Worm (Caenorhabditis elegans): ENCODE data around the gene str-33.
A peak's percentile ranks its signal among the peaks of the same experiment; 100 is the strongest.

The str-33 gene

DNA sequence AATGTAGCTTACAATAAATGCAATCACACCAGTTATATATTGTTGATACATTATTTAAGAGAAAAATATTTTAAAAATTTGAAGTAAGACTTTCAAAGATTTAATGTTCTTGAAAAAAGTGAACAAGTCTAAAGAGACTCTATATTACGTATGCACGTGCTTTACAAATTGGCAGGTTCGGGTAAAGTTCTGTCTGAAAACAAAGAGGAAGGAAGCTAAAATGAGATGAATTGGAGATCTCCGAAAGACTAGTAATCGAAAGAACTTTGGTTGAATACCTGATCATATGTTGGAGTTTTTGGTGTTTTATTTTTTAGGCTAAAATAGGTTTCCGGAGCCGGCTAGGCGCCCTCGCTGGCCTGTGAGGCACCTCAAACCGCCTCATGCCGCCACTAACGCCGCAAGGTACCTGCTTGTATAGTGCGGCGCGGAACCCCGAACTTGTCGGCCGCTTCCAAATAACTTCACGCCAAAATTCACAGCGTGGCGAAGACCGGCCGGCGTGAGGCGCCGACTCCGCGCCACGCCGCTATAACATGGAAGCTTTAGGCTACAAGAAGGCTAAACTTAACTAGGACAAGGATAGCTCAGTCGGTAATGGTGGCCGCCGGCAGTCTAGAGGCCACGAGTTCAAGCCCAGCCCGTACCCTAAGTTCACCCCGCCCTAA lies 29.0 kb downstream of the str-33 start, which contains the start of gene srx-28 (continued):
- TF ChIP-seq F37B4.10 (GFP tag; IDR thresholded peaks at IDR 0.05): 0 out of 2 replicates have a peak, but pooled peaks have one; percentile 84
- TF ChIP-seq atf-7 (tag; optimal IDR thresholded peaks at IDR 0.05): no peak
- TF ChIP-seq nfya-2 (GFP tag; IDR thresholded peaks at IDR 0.05): no peak
- TF ChIP-seq madf-10 (tag; optimal IDR thresholded peaks at IDR 0.05): no peak
- no peak for TF ChIP-seq T26A5.8 (tag; optimal IDR thresholded peaks at IDR 0.05)
- no peak for TF ChIP-seq madf-3 (GFP tag; IDR thresholded peaks at IDR 0.05)
- no peak for TF ChIP-seq F39B2.1 (GFP tag; IDR thresholded peaks at IDR 0.05)
- TF ChIP-seq ztf-25 (GFP tag; IDR thresholded peaks at IDR 0.05): 0 out of 2 replicates have a peak, but pooled peaks have one; percentile 38
- no peak for TF ChIP-seq ZK185.1 (tag; optimal IDR thresholded peaks at IDR 0.05; ENCODE audit: poor library complexity, severe bottlenecking)
- TF ChIP-seq nhr-27 (tag; optimal IDR thresholded peaks at IDR 0.05): no peak
- TF ChIP-seq xnd-1 (tag; optimal IDR thresholded peaks at IDR 0.05): no peak
- TF ChIP-seq Y56A3A.18 (GFP tag; IDR thresholded peaks at IDR 0.05): no peak
- TF ChIP-seq unc-62 (GFP tag; optimal IDR thresholded peaks at IDR 0.05): no peak
- no peak for TF ChIP-seq madf-6 (GFP tag; IDR thresholded peaks at IDR 0.05)
- TF ChIP-seq mcd-1 (GFP tag; IDR thresholded peaks at IDR 0.05): peak; percentile 43; the same call in 1 of the 2 replicates
- TF ChIP-seq Y53G8AR.9 (GFP tag; conservative IDR thresholded peaks at IDR 0.05): no peak
- TF ChIP-seq cebp-2 (GFP tag; IDR thresholded peaks at IDR 0.05): no peak
- TF ChIP-seq nfyb-1 (GFP tag; IDR thresholded peaks at IDR 0.05): peak; percentile 26; the same call in 1 of the 2 replicates
- no peak for TF ChIP-seq hlh-26 (GFP tag; conservative IDR thresholded peaks at IDR 0.05)
- no peak for TF ChIP-seq hsf-1 (GFP tag; IDR thresholded peaks at IDR 0.05)
- no peak for TF ChIP-seq lin-40 (tag; optimal IDR thresholded peaks at IDR 0.05)
- no peak for TF ChIP-seq ceh-58 (GFP tag; IDR thresholded peaks at IDR 0.05)
- peak; percentile 29 for TF ChIP-seq rpc-1 (optimal IDR thresholded peaks at IDR 0.05)
- TF ChIP-seq rpc-1 (tag; optimal IDR thresholded peaks at IDR 0.05): no peak
- TF ChIP-seq Y53F4B.3 (GFP tag; IDR thresholded peaks at IDR 0.05): no peak
- no peak for TF ChIP-seq pha-4 (tag; optimal IDR thresholded peaks at IDR 0.05)
- no peak for TF ChIP-seq F57C9.4 (tag; optimal IDR thresholded peaks at IDR 0.05)
- no peak for TF ChIP-seq ama-1 (optimal IDR thresholded peaks at IDR 0.05)
- no peak for TF ChIP-seq ama-1 (GFP tag; optimal IDR thresholded peaks at IDR 0.05)
- TF ChIP-seq F10E7.11 (tag; optimal IDR thresholded peaks at IDR 0.05): no peak
- no peak for TF ChIP-seq F23B12.7 (tag; optimal IDR thresholded peaks at IDR 0.05; ENCODE audit: insufficient read depth)
- TF ChIP-seq ceh-27 (GFP tag; optimal IDR thresholded peaks at IDR 0.05): no peak
- TF ChIP-seq B0019.2 (GFP tag; conservative IDR thresholded peaks at IDR 0.05): no peak
- no peak for TF ChIP-seq lsy-27 (tag; optimal IDR thresholded peaks at IDR 0.05; ENCODE audit: borderline replicate concordance, insufficient read depth)
- TF ChIP-seq aptf-2 (GFP tag; conservative IDR thresholded peaks at IDR 0.05): no peak
- no peak for TF ChIP-seq lin-26 (GFP tag; IDR thresholded peaks at IDR 0.05)
- TF ChIP-seq hlh-12 (tag; optimal IDR thresholded peaks at IDR 0.05): no peak
- no peak for TF ChIP-seq akir-1 (GFP tag; optimal IDR thresholded peaks at IDR 0.05)
- no peak for TF ChIP-seq nhr-120 (GFP tag; IDR thresholded peaks at IDR 0.05)
- no peak for TF ChIP-seq tbx-9 (tag; optimal IDR thresholded peaks at IDR 0.05; ENCODE audit: borderline replicate concordance)
- TF ChIP-seq sea-2 (GFP tag; IDR thresholded peaks at IDR 0.05): no peak
- no peak for TF ChIP-seq T07F8.4 (tag; optimal IDR thresholded peaks at IDR 0.05)
- TF ChIP-seq aptf-3 (GFP tag; IDR thresholded peaks at IDR 0.05): no peak
- TF ChIP-seq chd-7 (tag; optimal IDR thresholded peaks at IDR 0.05): no peak
- TF ChIP-seq Y67H2A.10 (GFP tag; conservative IDR thresholded peaks at IDR 0.05): no peak
- TF ChIP-seq egrh-3 (GFP tag; IDR thresholded peaks at IDR 0.05): peak; percentile 33; the same call in 1 of the 2 replicates
- TF ChIP-seq madf-8 (GFP tag; conservative IDR thresholded peaks at IDR 0.05): no peak
- peak; percentile 14 for TF ChIP-seq fkh-3 (tag; optimal IDR thresholded peaks at IDR 0.05)
- TF ChIP-seq zim-3 (tag; optimal IDR thresholded peaks at IDR 0.05): no peak
